Worm (Caenorhabditis elegans) whole organism, L4 larva: Measurements from ENCODE around the gene kcc-3.

Source experiments
- F37D6.2 ChIP-seq: sonication (generic microtip); optimal IDR thresholded peaks from 2 replicates; lab custom pipeline; 2016; ENCODE audit warnings: mild to moderate bottlenecking, missing genetic modification characterization, missing compliant biosample characterization
- R02D3.7 ChIP-seq: fragments of 150-350 bp; sonication (generic microtip); optimal IDR thresholded peaks from 3 replicates; lab custom pipeline; 2014; ENCODE audit warnings: missing biosample characterization, missing genetic modification characterization
- T26A8.4 ChIP-seq: fragments of 200-800 bp; sonication (Bioruptor generic); IDR thresholded peaks from 2 replicates; pipeline ENCODE4 v1.3.6; 2022; ENCODE audit warnings: missing genetic modification characterization, missing compliant biosample characterization
- aly-2 ChIP-seq: sonication (generic microtip); optimal IDR thresholded peaks from 2 replicates; lab custom pipeline; 2018; ENCODE audit warnings: missing biosample characterization, missing genetic modification characterization
- arid-1 ChIP-seq: fragments of 200-800 bp; sonication (Bioruptor generic); conservative IDR thresholded peaks from 2 replicates; pipeline ENCODE4 v1.3.6; 2022; ENCODE audit warnings: missing genetic modification reagents, missing genetic modification characterization, missing compliant biosample characterization
- ceh-44 ChIP-seq: fragments of 200-800 bp; sonication (Bioruptor generic); IDR thresholded peaks from 2 replicates; pipeline ENCODE4 v1.3.6; 2022; ENCODE audit warnings: missing genetic modification reagents, missing genetic modification characterization, missing compliant biosample characterization
- cey-2 ChIP-seq: sonication (generic microtip); optimal IDR thresholded peaks from 3 replicates; lab custom pipeline; 2017; ENCODE audit warnings: missing genetic modification characterization, mild to moderate bottlenecking, missing compliant biosample characterization, antibody characterized with exemption, borderline replicate concordance; ENCODE audit not compliant: insufficient read depth
- daf-12 ChIP-seq: fragments of 150-350 bp; optimal IDR thresholded peaks from 2 replicates; lab custom pipeline; 2014; ENCODE audit warnings: missing biosample characterization, missing genetic modification reagents, missing genetic modification characterization
- dmd-6 ChIP-seq: fragments of 200-800 bp; sonication (Bioruptor generic); IDR thresholded peaks from 2 replicates; pipeline ENCODE4 v1.3.6; 2022; ENCODE audit warnings: missing genetic modification reagents, missing genetic modification characterization, missing compliant biosample characterization
- fos-1 ChIP-seq: fragments of 150-350 bp; optimal IDR thresholded peaks from 2 replicates; lab custom pipeline; 2014; ENCODE audit warnings: missing biosample characterization, missing genetic modification characterization
- gei-8 ChIP-seq: fragments of 200-800 bp; sonication (Bioruptor generic); optimal IDR thresholded peaks from 2 replicates; lab custom pipeline; 2018; ENCODE audit warnings: mild to moderate bottlenecking, missing genetic modification characterization, missing compliant biosample characterization
- hlh-11 ChIP-seq: fragments of 200-800 bp; sonication (Bioruptor generic); optimal IDR thresholded peaks from 2 replicates; lab custom pipeline; 2018; ENCODE audit warnings: mild to moderate bottlenecking, missing genetic modification characterization, missing compliant biosample characterization
- hlh-30 ChIP-seq: sonication (generic microtip); optimal IDR thresholded peaks from 2 replicates; lab custom pipeline; 2017; ENCODE audit warnings: antibody characterized with exemption, mild to moderate bottlenecking, missing genetic modification characterization, missing compliant biosample characterization; ENCODE audit not compliant: insufficient read depth
- jun-1 ChIP-seq: fragments of 150-350 bp; optimal IDR thresholded peaks from 2 replicates; lab custom pipeline; 2014; ENCODE audit warnings: missing biosample characterization, missing genetic modification reagents, missing genetic modification characterization
- lin-38 ChIP-seq: fragments of 200-800 bp; sonication (Bioruptor generic); IDR thresholded peaks from 2 replicates; pipeline ENCODE4 v1.3.6; 2022; ENCODE audit warnings: missing genetic modification reagents, missing genetic modification characterization, missing compliant biosample characterization
- madf-5 ChIP-seq, 2 experiments: fragments of 200-800 bp; sonication (Bioruptor generic); IDR thresholded peaks; 2 replicates each; pipeline ENCODE4 v1.3.6; 2022; ENCODE audit warnings: missing compliant biosample characterization in 2 of 2, missing genetic modification characterization in 2 of 2
- mdl-1 ChIP-seq, 2 experiments: fragments of 150-350 bp in 1 of 2; sonication (generic microtip) in 1 of 2; optimal IDR thresholded peaks; 2 replicates each; lab custom pipeline; 2014 to 2017; ENCODE audit warnings: missing biosample characterization in 2 of 2, missing genetic modification characterization in 2 of 2
- mdt-29 ChIP-seq: fragments of 200-800 bp; sonication (Bioruptor generic); IDR thresholded peaks from 2 replicates; pipeline ENCODE4 v1.3.6; 2022; ENCODE audit warnings: missing genetic modification reagents, missing genetic modification characterization, missing compliant biosample characterization
- mep-1 ChIP-seq: fragments of 150-350 bp; sonication (generic microtip); optimal IDR thresholded peaks from 3 replicates; lab custom pipeline; 2014; ENCODE audit warnings: missing biosample characterization, missing genetic modification characterization
- mes-2 ChIP-seq: sonication (generic microtip); optimal IDR thresholded peaks from 2 replicates; lab custom pipeline; 2016; ENCODE audit warnings: missing genotype, mild to moderate bottlenecking, missing genetic modification characterization, missing compliant biosample characterization; ENCODE audit not compliant: poor library complexity, severe bottlenecking
- nhr-237 ChIP-seq: sonication (generic microtip); optimal IDR thresholded peaks from 2 replicates; lab custom pipeline; 2017; ENCODE audit warnings: missing biosample characterization, missing genetic modification characterization
- nhr-25 ChIP-seq: sonication (generic microtip); optimal IDR thresholded peaks from 2 replicates; lab custom pipeline; 2017; ENCODE audit warnings: missing genetic modification characterization, mild to moderate bottlenecking, missing compliant biosample characterization, antibody characterized with exemption, moderate library complexity, borderline replicate concordance; ENCODE audit not compliant: insufficient read depth
- nhr-28 ChIP-seq: fragments of 150-350 bp; optimal IDR thresholded peaks from 2 replicates; lab custom pipeline; 2014; ENCODE audit warnings: missing biosample characterization, missing genetic modification characterization
- nhr-41 ChIP-seq: fragments of 200-800 bp; sonication (Bioruptor generic); IDR thresholded peaks from 2 replicates; pipeline ENCODE4 v1.3.6; 2022; ENCODE audit warnings: missing genetic modification reagents, missing genetic modification characterization, missing compliant biosample characterization
- nhr-48 ChIP-seq: sonication (generic microtip); optimal IDR thresholded peaks from 2 replicates; lab custom pipeline; 2016; ENCODE audit warnings: mild to moderate bottlenecking, missing genetic modification characterization, missing compliant biosample characterization
- pha-4 ChIP-seq, 2 experiments: fragments of 150-350 bp in 1 of 2; fragments of 200-800 bp in 1 of 2; sonication (Bioruptor generic) in 1 of 2; IDR thresholded peaks in 1 of 2; optimal IDR thresholded peaks in 1 of 2; 2 replicates each; pipeline versions ENCODE4 v1.3.6 to Lab custom; 2014 to 2022; ENCODE audit warnings: missing genetic modification characterization in 2 of 2, missing genetic modification reagents in 2 of 2, missing biosample characterization in 1 of 2, missing compliant biosample characterization in 1 of 2
- snpc-1.2 ChIP-seq: fragments of 200-800 bp; sonication (Bioruptor generic); IDR thresholded peaks from 2 replicates; pipeline ENCODE4 v1.3.6; 2022; ENCODE audit warnings: missing genetic modification reagents, missing genetic modification characterization, missing compliant biosample characterization
- spr-1 ChIP-seq: sonication (generic microtip); optimal IDR thresholded peaks from 2 replicates; lab custom pipeline; 2016; ENCODE audit warnings: mild to moderate bottlenecking, missing genetic modification characterization, missing compliant biosample characterization
- tag-97 ChIP-seq: fragments of 200-800 bp; sonication (Bioruptor generic); IDR thresholded peaks from 2 replicates; pipeline ENCODE4 v1.3.6; 2022; ENCODE audit warnings: missing genetic modification characterization, missing compliant biosample characterization
- unc-62 ChIP-seq, 3 experiments: fragments of 150-350 bp in 1 of 3; sonication (generic microtip); optimal IDR thresholded peaks in 2 of 3; peaks in 1 of 3; 1 replicate in 1 of 3; 2 replicates in 2 of 3; lab custom pipeline; 2014 to 2017; ENCODE audit warnings: missing biosample characterization in 3 of 3, missing genetic modification characterization in 3 of 3, missing genetic modification reagents in 3 of 3, missing genotype in 1 of 3
- zfp-3 ChIP-seq: fragments of 200-800 bp; sonication (Bioruptor generic); conservative IDR thresholded peaks from 2 replicates; pipeline ENCODE4 v1.3.6; 2022; ENCODE audit warnings: missing genetic modification reagents, missing genetic modification characterization, missing compliant biosample characterization
- zip-11 ChIP-seq: fragments of 200-800 bp; sonication (Bioruptor generic); IDR thresholded peaks from 2 replicates; pipeline ENCODE4 v1.3.6; 2022; ENCODE audit warnings: missing genetic modification characterization, missing compliant biosample characterization

kcc-3 gene

ce11 chrII:7413275-7413674 lies 20.8 kb downstream of the kcc-3 start (continued):
- peak; percentile 22 for TF ChIP-seq nhr-48 (tag; lab: Kevin White, UChicago)
- TF ChIP-seq nhr-237, result no peak

DNA sequence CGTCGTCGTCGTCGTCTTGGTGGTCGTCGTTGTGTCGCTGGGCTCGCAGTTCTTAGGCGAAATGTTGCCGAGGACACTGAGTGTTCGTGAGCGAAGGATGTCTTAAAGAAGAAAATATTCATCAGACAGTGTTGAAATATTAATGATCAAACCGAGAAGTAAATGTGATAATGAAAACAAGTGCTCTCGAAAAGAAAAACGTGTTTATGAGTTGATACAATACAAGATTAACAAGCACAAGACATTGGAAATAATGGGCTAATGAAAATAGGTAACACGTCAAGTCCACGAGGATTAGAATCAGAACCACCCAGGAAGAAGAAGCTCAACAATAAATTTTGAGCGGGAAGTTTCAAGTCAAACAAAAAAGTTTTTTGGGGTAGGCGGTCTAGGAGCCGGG lies 22.2 kb downstream of the kcc-3 start, which contains the start of gene K02A2.5:
Gene K02A2.5 (minus strand): TSS at position 101 of the 400 bp plus-strand sequence.
- TF ChIP-seq R02D3.7 (tag; lab: Kevin White, UChicago), result no peak
- no peak for TF ChIP-seq daf-12
- no peak for TF ChIP-seq unc-62 (GFP tag; optimal IDR thresholded peaks at IDR 0.05 in 1 of 2; lab: Kevin White, UChicago)
- TF ChIP-seq unc-62 (tag; optimal IDR thresholded peaks at IDR 0.05; lab: Kevin White, UChicago), result no peak
- no peak for TF ChIP-seq nhr-25 (tag; lab: Kevin White, UChicago)
- TF ChIP-seq F37D6.2, result no peak

DNA sequence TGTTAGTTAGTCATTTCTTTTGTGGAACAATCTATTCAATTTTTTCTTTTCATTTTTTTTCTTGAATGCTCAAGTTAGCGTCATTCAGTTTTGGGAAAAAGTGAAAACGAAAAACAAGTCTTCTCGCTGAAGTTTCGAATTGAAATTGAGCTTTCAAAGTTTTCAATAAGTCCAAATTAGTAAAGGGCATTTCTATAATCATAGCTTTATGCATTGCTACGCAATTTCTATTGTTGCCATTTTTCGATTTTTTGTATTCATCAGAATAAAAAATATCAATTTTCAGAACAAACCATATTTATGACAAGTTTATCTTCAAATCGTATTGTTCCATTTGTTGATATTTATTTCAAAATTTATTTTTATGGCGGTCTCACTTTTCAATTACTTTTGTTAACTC lies 25.9 kb downstream of the kcc-3 start, which contains the start of gene srd-55:
Gene srd-55 (plus strand): TSS at position 301 of the 400 bp plus-strand sequence.
- TF ChIP-seq hlh-30 (tag; lab: Kevin White, UChicago), result no peak
- TF ChIP-seq aly-2 (tag; lab: Kevin White, UChicago), result no peak
- no peak for TF ChIP-seq tag-97 (GFP tag; lab: Robert Waterston, UW)
- TF ChIP-seq snpc-1.2, result no peak
- no peak for TF ChIP-seq zfp-3
- no peak for TF ChIP-seq unc-62 (GFP tag; optimal IDR thresholded peaks at IDR 0.05 in 1 of 2; lab: Kevin White, UChicago)
- TF ChIP-seq unc-62 (tag; optimal IDR thresholded peaks at IDR 0.05; lab: Kevin White, UChicago), result no peak
- TF ChIP-seq T26A8.4 (GFP tag; lab: Robert Waterston, UW), result no peak
- no peak for TF ChIP-seq nhr-48 (tag; lab: Kevin White, UChicago)
- no peak for TF ChIP-seq dmd-6 (GFP tag; lab: Robert Waterston, UW)
- no peak for TF ChIP-seq lin-38 (GFP tag; lab: Robert Waterston, UW)

- TF ChIP-seq spr-1 (tag; lab: Kevin White, UChicago), result peak; percentile 15
- no peak for TF ChIP-seq mdt-29 (GFP tag; lab: Robert Waterston, UW)
- peak; percentile 48 for TF ChIP-seq hlh-11 (tag; lab: Kevin White, UChicago)
- no peak for TF ChIP-seq gei-8 (GFP tag; lab: Kevin White, UChicago)
- TF ChIP-seq ceh-44 (GFP tag; lab: Robert Waterston, UW), result no peak
- TF ChIP-seq zip-11 (GFP tag; lab: Robert Waterston, UW), result no peak
- no peak for TF ChIP-seq nhr-41 (GFP tag; lab: Robert Waterston, UW)
- TF ChIP-seq nhr-28 (tag; lab: Kevin White, UChicago), result no peak
- no peak for TF ChIP-seq pha-4 (GFP tag; IDR thresholded peaks at IDR 0.05; lab: Robert Waterston, UW)
- no peak for TF ChIP-seq pha-4 (tag; optimal IDR thresholded peaks at IDR 0.05; lab: Kevin White, UChicago)
- no peak for TF ChIP-seq arid-1 (GFP tag; lab: Robert Waterston, UW)
- TF ChIP-seq fos-1 (tag; lab: Kevin White, UChicago), result no peak
- peak; percentile 65 for TF ChIP-seq nhr-48 (tag; lab: Kevin White, UChicago)
- no peak for TF ChIP-seq jun-1 (tag; lab: Kevin White, UChicago)
- TF ChIP-seq, all 104 proteins: peak for 3
These were observed 27.6 kb downstream of the kcc-3 start for ce11 chrII:7406438-7406837.

DNA sequence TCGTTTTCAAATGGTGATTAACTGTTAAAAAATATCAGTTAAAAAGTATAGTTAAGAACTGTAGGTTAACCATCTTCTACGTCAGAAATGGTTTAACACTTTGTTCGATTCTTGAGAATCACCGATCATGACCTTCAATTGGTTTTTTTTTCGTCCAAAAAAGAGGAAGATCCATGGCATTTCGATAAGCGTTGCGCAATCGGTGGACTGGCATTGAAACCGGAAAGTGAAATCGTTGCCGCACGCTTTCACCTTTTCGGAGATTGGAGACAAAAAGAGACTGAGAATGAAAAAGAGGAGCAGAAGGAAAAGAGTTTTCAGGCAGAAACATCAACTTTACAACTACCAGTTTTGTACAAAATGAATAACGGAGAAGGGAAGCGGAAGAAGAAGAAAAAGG lies 28.8 kb downstream of the kcc-3 start:
- TF ChIP-seq daf-12, result no peak
- no peak for TF ChIP-seq mes-2 (tag; lab: Kevin White, UChicago)
- TF ChIP-seq hlh-11 (tag; lab: Kevin White, UChicago), result peak; percentile 46
- TF ChIP-seq mep-1 (tag; lab: Kevin White, UChicago), result peak; percentile 44
- peak; percentile 23 for TF ChIP-seq cey-2 (tag; lab: Kevin White, UChicago)
- peak in 1 of 2 experiments; percentile 43 for TF ChIP-seq mdl-1 (tag; optimal IDR thresholded peaks at IDR 0.05; lab: Kevin White, UChicago)
- TF ChIP-seq nhr-25 (tag; lab: Kevin White, UChicago), result peak; percentile 69
- peak in 1 of 2 experiments; percentile 56 for TF ChIP-seq unc-62 (GFP tag; optimal IDR thresholded peaks at IDR 0.05 in 1 of 2; lab: Kevin White, UChicago)
- TF ChIP-seq unc-62 (tag; optimal IDR thresholded peaks at IDR 0.05; lab: Kevin White, UChicago), result no peak
- 0 out of 4 replicates have a peak, but pooled peaks of 1 of the 2 experiments have one; percentile 37 for TF ChIP-seq madf-5 (GFP tag; IDR thresholded peaks at IDR 0.05; lab: Robert Waterston, UW)
- TF ChIP-seq nhr-28 (tag; lab: Kevin White, UChicago), result peak; percentile 56
